Worm (Caenorhabditis elegans) whole organism, mixed stage, embryonic: ENCODE data around the gene K02D10.4.

Experiments
- M03D4.4 ChIP-seq: sonication (generic microtip); optimal IDR thresholded peaks from 2 replicates; lab custom pipeline; 2017; ENCODE audit warnings: mild to moderate bottlenecking, missing genetic modification characterization, missing compliant biosample characterization
- blmp-1 ChIP-seq: fragments of 150-350 bp; optimal IDR thresholded peaks from 2 replicates; lab custom pipeline; 2014; ENCODE audit warnings: missing biosample characterization, missing genetic modification characterization
- drap-1 ChIP-seq: fragments of 200-800 bp; sonication (Bioruptor generic); optimal IDR thresholded peaks from 3 replicates; lab custom pipeline; 2018; ENCODE audit warnings: mild to moderate bottlenecking, missing genetic modification characterization, missing compliant biosample characterization
- elt-3 ChIP-seq: fragments of 150-350 bp; optimal IDR thresholded peaks from 2 replicates; lab custom pipeline; 2014; ENCODE audit warnings: missing biosample characterization, missing genetic modification characterization
- nhr-12 ChIP-seq: fragments of 150-350 bp; optimal IDR thresholded peaks from 2 replicates; lab custom pipeline; 2014; ENCODE audit warnings: missing biosample characterization, missing genetic modification characterization
- nhr-237 ChIP-seq: fragments of 150-350 bp; optimal IDR thresholded peaks from 2 replicates; lab custom pipeline; 2014; ENCODE audit warnings: missing biosample characterization, missing genetic modification characterization
- nhr-28 ChIP-seq: fragments of 150-350 bp; optimal IDR thresholded peaks from 2 replicates; lab custom pipeline; 2014; ENCODE audit warnings: missing biosample characterization, missing genetic modification characterization
- snpc-4 ChIP-seq: fragments of 150-350 bp; optimal IDR thresholded peaks from 2 replicates; lab custom pipeline; 2014; ENCODE audit warnings: missing biosample characterization, missing genetic modification characterization
- tbx-8 ChIP-seq: fragments of 200-800 bp; sonication (Bioruptor generic); optimal IDR thresholded peaks from 2 replicates; lab custom pipeline; 2018; ENCODE audit warnings: mild to moderate bottlenecking, missing genetic modification characterization, moderate library complexity, missing compliant biosample characterization
- unc-39 ChIP-seq: fragments of 150-350 bp; optimal IDR thresholded peaks from 2 replicates; lab custom pipeline; 2014; ENCODE audit warnings: missing biosample characterization, missing genetic modification characterization
- unc-62 ChIP-seq: fragments of 150-350 bp; optimal IDR thresholded peaks from 2 replicates; lab custom pipeline; 2014; ENCODE audit warnings: missing biosample characterization, missing genetic modification reagents, missing genetic modification characterization
- ztf-11 ChIP-seq: fragments of 150-350 bp; optimal IDR thresholded peaks from 2 replicates; lab custom pipeline; 2014; ENCODE audit warnings: missing biosample characterization, missing genetic modification characterization

ce11 chrIII:8737391-8737790, 42.4 kb downstream of the K02D10.4 start:
- TF ChIP-seq elt-3 (no peak), blmp-1 (tag; lab: Kevin White, UChicago) (no peak), nhr-12 (tag; lab: Kevin White, UChicago) (no peak), nhr-237 (no peak), drap-1 (no peak), nhr-28 (tag; lab: Kevin White, UChicago) (no peak), M03D4.4 (tag; lab: Kevin White, UChicago) (no peak), unc-62 (GFP tag; lab: Kevin White, UChicago) (no peak), snpc-4 (no peak), tbx-8 (no peak), unc-39 (no peak), ztf-11 (tag; lab: Kevin White, UChicago) (no peak)
